Worm (Caenorhabditis elegans): ENCODE data around the gene rfs-1.

rfs-1 gene

DNA sequence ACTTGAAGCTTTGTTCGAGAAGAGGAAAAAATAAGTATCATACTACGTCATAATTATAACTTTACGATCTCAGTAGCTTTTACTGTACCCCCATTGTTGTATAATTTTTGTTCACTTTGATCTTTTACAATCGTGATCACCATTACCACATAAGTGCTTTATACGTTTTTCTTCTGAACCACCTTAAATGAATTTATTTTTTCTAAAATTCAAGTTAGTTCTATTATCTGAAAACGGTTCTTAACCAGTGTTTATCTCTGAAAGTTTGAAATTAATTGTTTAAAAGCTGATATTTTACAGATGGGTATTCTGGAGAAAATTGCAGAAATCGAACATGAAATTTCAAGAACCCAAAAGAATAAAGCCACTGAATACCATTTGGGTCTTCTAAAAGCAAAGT lies 19.3 kb downstream of the rfs-1 start, which contains the start of gene C02F5.3:
C02F5.3 (plus strand) TSS at position 301 of the 400 bp plus-strand sequence.
- TF ChIP-seq ceh-28 (tag; optimal IDR thresholded peaks at IDR 0.05) (no peak), aly-2 (tag; optimal IDR thresholded peaks at IDR 0.05) (no peak)

DNA sequence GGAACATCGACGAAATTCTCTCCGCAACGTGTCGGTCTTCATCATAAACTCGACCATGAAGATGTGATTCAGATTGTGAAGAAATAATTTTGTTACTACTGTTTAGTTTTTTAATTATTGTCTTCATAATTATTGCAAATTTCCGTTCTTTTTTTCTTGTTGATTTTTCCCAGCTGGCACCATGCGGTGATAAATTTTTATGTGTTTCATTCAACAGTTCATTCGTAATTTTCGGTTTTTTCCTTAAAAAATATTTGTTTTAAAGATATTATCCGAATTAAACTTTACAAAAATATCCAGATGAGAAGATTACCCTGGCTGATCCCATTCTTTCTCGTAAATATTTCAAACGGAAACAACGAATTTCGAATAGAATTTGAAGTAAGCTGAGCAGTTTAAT lies 20.8 kb downstream of the rfs-1 start, which contains the start of gene C02F5.13:
C02F5.13 (plus strand) TSS at position 301 of the 400 bp plus-strand sequence.
- TF ChIP-seq ceh-9 (tag; optimal IDR thresholded peaks at IDR 0.05), result no peak
- no peak for TF ChIP-seq lsy-12 (tag; optimal IDR thresholded peaks at IDR 0.05)
- TF ChIP-seq mdl-1 (tag; optimal IDR thresholded peaks at IDR 0.05), result no peak
- TF ChIP-seq R02D3.7 (tag; optimal IDR thresholded peaks at IDR 0.05), result no peak
- no peak for TF ChIP-seq nhr-43 (tag; optimal IDR thresholded peaks at IDR 0.05; ENCODE audit: poor library complexity, severe bottlenecking)
- TF ChIP-seq ceh-16 (tag; optimal IDR thresholded peaks at IDR 0.05), result no peak
- no peak for TF ChIP-seq elt-1 (tag; optimal IDR thresholded peaks at IDR 0.05)

DNA sequence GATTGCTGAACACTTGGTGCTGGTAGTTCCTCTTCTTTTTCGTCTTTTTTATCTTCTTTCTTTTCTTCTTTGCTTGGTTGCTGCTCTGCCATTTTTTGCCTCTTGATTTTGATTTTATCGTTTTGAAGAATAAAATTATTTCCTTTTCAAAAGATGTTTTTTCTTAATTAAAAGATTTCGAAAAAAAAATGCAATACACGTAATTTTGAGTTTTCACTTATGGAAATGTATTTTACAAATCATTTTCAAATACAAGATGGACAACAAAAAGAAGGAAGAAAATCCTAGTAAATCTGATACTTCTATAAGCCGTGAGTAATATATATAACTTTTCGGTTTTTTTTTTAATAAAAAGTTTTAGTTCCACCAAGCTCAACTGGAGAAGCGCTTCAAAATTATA lies 23.1 kb downstream of the rfs-1 start, which contains the start of the genes C02F5.10 and C02F5.2:
C02F5.10 (minus strand) TSS at position 101 of the 400 bp plus-strand sequence.
C02F5.2 (plus strand) TSS at position 239 of the 400 bp plus-strand sequence.
- TF ChIP-seq ceh-28 (tag; optimal IDR thresholded peaks at IDR 0.05) (no peak), daf-12 (tag; optimal IDR thresholded peaks at IDR 0.05) (no peak), unc-39 (tag; optimal IDR thresholded peaks at IDR 0.05) (no peak), lin-39 (tag; optimal IDR thresholded peaks at IDR 0.05) (no peak), nhr-25 (tag; optimal IDR thresholded peaks at IDR 0.05) (no peak), aly-2 (tag; optimal IDR thresholded peaks at IDR 0.05) (no peak), ama-1 (optimal IDR thresholded peaks at IDR 0.05) (no peak)

DNA sequence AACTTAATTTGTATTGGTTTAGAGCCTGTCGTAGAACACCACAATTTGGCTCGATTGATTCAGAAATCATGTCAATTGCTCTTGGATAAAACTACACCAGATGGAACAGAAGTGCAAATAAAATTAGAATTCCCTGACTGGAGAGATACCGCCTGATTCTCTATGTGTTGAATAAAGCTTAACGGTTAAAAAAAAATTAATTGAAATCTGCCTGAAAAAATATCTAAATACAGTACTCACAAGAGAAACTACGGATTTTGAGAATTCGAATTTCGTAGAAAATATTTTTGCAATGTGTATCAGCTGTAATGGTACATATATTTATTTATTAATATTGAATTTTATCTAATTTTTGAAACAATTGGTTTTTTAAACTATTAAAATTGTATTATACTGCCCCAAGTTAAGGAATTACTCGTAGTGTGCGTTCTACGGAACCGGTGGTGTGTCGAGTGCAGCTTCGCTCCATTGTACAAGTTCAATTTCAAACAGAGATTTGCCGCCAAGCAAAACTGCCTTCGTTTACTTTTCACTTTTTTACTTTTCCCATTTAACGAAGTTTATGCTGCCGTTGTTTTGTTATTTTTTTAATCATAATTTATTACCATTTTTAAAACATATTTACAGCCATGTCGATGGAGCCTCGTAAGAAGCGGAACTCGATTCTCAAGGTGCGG lies 23.9 kb downstream of the rfs-1 start, which contains the start of gene knl-1:
knl-1 (plus strand) TSS at position 626 of the 677 bp plus-strand sequence.
- TF ChIP-seq elt-2 (tag; optimal IDR thresholded peaks at IDR 0.05) (peak; percentile 28), nfya-1 (tag; optimal IDR thresholded peaks at IDR 0.05; ENCODE audit: insufficient read depth) (peak; percentile 52), nhr-23 (tag; optimal IDR thresholded peaks at IDR 0.05) (peak; percentile 51), lin-39 (tag; optimal IDR thresholded peaks at IDR 0.05) (peak; percentile 44), pqm-1 (tag; optimal IDR thresholded peaks at IDR 0.05) (peak; percentile 5), lin-15B (tag; optimal IDR thresholded peaks at IDR 0.05) (peak; percentile 69), pha-4 (tag; optimal IDR thresholded peaks at IDR 0.05) (peak; percentile 94), jun-1 (tag; optimal IDR thresholded peaks at IDR 0.05) (peak; percentile 6), mml-1 (tag; optimal IDR thresholded peaks at IDR 0.05) (no peak), nhr-25 (tag; optimal IDR thresholded peaks at IDR 0.05) (peak; percentile 28), R02D3.7 (tag; optimal IDR thresholded peaks at IDR 0.05) (peak; percentile 9), ceh-82 (tag; optimal IDR thresholded peaks at IDR 0.05) (no peak), ceh-9 (tag; optimal IDR thresholded peaks at IDR 0.05) (no peak)

DNA sequence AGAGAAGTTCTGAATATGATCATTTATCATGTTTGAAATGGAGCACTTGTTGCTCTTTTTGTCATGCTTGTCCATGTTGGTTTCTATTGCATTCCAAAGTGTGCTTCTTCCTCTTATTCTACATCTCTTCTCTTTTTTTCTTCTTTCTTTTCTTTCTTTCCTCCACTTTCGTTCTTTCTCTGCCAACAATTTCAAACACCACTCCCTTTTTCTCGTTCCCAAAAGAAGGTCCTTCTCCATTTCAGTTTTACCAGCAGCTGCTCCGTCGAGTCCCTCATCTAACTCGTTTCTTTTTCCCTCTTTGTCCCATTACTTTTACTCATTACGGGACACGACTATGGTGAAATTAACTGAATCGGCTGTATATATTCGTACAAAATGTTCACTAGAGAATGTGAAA lies 28.7 kb downstream of the rfs-1 start, which contains the start of gene F09G8.5:
F09G8.5 (plus strand) TSS at position 38 of the 400 bp plus-strand sequence.
- no peak for TF ChIP-seq aly-2 (tag; optimal IDR thresholded peaks at IDR 0.05)
- TF ChIP-seq lin-39 (tag; optimal IDR thresholded peaks at IDR 0.05), result peak; percentile 53

DNA sequence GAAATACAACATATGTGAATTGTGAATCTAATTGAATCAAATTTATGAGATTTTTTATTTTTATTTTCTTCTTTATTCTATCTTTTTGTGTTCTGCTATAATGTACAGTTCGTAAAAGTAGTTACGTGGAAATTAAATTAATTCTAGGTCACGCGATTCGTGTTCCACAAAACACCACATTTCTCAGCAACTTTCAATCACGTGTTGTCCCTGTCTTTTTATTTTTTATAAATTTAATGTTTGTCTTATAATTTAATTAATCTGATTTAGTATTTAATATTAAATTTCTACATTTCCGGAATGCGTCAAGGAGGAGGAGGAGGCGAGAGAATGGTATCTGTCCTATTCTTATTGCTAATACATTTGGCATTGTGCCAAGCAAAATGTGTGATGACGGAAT lies 31.8 kb downstream of the rfs-1 start, which contains the start of gene ncr-2:
ncr-2 (plus strand) TSS at position 301 of the 400 bp plus-strand sequence.
- no peak for TF ChIP-seq egl-27 (tag; optimal IDR thresholded peaks at IDR 0.05)
- no peak for TF ChIP-seq skn-1 (tag; optimal IDR thresholded peaks at IDR 0.05)
- no peak for TF ChIP-seq nhr-77 (tag; optimal IDR thresholded peaks at IDR 0.05)
- no peak for TF ChIP-seq mdl-1 (tag; optimal IDR thresholded peaks at IDR 0.05)
- TF ChIP-seq ceh-82 (tag; optimal IDR thresholded peaks at IDR 0.05), result no peak
- TF ChIP-seq nhr-12 (tag; optimal IDR thresholded peaks at IDR 0.05), result no peak
- no peak for TF ChIP-seq R02D3.7 (tag; optimal IDR thresholded peaks at IDR 0.05)
- TF ChIP-seq fos-1 (tag; optimal IDR thresholded peaks at IDR 0.05), result no peak
- TF ChIP-seq elt-1 (tag; optimal IDR thresholded peaks at IDR 0.05), result no peak
- TF ChIP-seq ceh-16 (tag; optimal IDR thresholded peaks at IDR 0.05), result no peak
- no peak for TF ChIP-seq pha-4 (tag; optimal IDR thresholded peaks at IDR 0.05)
- TF ChIP-seq aly-2 (tag; optimal IDR thresholded peaks at IDR 0.05), result no peak
- no peak for TF ChIP-seq nhr-43 (tag; optimal IDR thresholded peaks at IDR 0.05; ENCODE audit: poor library complexity, severe bottlenecking)
- TF ChIP-seq egl-5 (tag; optimal IDR thresholded peaks at IDR 0.05), result no peak

Data from whole organism, L3 larva.